Worm (Caenorhabditis elegans) whole organism, L4/young adult: ENCODE measurements around the gene lev-8.

Experiments
- W03F9.2 ChIP-seq: fragments of 150-350 bp; optimal IDR thresholded peaks from 2 replicates; lab custom pipeline; 2014; ENCODE audit warnings: missing biosample characterization, missing genetic modification characterization
- dao-5 ChIP-seq: sonication (generic microtip); optimal IDR thresholded peaks from 2 replicates; lab custom pipeline; 2016; ENCODE audit warnings: missing genotype, missing genetic modification characterization, moderate library complexity, missing compliant biosample characterization
- him-1 ChIP-seq: sonication (generic microtip); optimal IDR thresholded peaks from 2 replicates; lab custom pipeline; 2016; ENCODE audit warnings: missing genotype, missing genetic modification reagents, missing genetic modification characterization, missing compliant biosample characterization

lev-8 gene

DNA sequence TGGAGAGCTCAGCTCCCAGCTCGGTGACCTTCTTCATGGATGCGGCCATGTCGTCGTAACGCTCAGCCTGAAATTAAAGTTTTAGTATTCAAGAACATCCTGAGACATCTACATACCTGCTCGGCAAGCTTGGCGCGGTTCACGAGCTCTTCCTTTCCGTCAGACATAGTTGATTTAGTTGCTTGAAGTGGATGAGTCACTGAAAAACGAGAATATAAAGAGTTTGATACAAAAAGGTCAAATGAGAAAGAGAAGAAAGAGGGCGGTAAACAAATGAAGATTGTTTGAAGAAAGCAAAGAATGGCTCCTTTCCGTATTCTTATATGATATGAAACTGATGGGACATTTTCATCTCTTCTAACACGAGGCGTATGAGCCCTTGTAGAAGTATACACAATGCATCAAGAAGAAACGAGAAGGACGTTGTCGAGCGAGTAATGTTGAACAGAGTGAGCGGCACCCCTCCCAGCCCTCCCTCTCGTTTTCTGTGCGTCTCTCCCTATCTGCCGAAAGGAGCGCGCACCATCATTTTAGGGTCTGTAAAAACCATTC, 44.6 kb downstream of the lev-8 start, which contains the start of gene ftt-2:
Gene ftt-2 (minus strand): TSS at position 206 of the 552 bp plus-strand sequence.
- TF ChIP-seq W03F9.2 (tag; lab: Kevin White, UChicago) (no peak), dao-5 (no peak), him-1 (tag; lab: Kevin White, UChicago) (no peak)

ce11 chrX:11605766-11606490, 45.2 kb downstream of the lev-8 start:
- TF ChIP-seq him-1 (tag; lab: Kevin White, UChicago) (peak; percentile 98), W03F9.2 (tag; lab: Kevin White, UChicago) (peak; percentile 75), dao-5 (no peak)

DNA sequence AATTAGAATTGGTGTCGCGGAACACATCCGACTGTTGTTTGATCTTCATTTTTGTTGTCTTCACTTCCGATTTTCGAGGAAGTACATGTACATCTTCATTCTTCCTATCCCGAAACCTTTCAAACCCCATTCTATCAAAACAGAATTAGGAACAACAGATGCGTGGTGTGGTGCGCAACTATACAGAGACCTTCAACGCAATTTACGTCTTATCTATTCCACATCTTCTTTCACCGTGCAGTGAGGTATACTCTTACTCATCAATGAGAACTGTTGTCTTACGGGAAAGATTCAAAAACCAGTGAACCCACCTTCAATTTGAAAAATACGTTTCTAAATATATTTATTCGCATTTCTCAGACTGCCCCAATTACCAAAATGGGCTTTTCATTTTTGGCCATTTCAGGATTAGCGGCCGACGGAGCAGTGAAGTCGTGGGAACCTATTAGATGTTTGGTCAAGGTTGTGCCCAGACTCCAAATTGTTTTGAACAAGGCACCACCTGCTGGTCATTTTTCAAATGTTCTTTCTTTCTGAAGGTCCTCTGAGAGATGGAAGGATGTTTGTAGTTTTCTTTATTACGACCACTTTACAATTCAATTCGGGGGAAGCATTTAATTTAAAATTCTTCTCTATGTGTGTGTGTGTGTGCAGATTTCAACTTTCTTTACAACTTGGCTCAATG, 46.2 kb downstream of the lev-8 start:
- TF ChIP-seq dao-5: no peak
- no peak for TF ChIP-seq W03F9.2 (tag; lab: Kevin White, UChicago)
- no peak for TF ChIP-seq him-1 (tag; lab: Kevin White, UChicago)

- TF ChIP-seq him-1 (tag; lab: Kevin White, UChicago) (no peak), W03F9.2 (tag; lab: Kevin White, UChicago) (no peak), dao-5 (no peak)
Observed at ce11 chrX:11607500-11607823, 46.7 kb downstream of the lev-8 start.

DNA sequence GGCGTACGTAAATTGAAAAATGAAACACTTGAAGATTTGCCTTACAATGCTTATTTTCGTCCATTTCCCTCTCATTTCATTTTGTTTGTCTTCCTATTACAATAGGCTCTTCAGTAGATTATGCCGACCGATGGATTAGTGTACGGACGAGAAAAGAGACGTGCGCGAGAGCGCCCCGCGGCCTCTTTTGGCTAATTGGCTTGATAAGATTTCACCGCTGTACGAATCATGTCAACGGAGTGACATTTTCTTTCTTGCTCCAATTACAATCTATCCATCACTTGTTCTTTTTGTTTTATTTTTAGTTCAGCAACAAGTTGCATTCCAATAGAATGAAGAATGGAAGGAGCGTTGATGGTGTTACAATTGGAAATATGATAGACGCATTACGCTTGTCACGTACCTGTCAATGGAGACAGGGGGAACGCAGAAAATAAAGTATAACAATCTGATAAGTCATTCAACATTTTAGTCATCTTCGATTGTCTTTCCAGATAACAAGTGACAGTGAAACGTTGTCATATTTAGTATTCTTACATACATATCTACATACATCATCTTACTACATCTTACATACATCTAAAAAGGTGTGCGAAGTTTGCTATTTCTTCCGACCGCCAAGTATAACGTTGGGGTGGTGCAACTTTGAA, 47.5 kb downstream of the lev-8 start:
- no peak for TF ChIP-seq him-1 (tag; lab: Kevin White, UChicago)
- TF ChIP-seq dao-5: no peak
- no peak for TF ChIP-seq W03F9.2 (tag; lab: Kevin White, UChicago)
